Worm (Caenorhabditis elegans): ENCODE results near the gene C25H3.3.

DNA sequence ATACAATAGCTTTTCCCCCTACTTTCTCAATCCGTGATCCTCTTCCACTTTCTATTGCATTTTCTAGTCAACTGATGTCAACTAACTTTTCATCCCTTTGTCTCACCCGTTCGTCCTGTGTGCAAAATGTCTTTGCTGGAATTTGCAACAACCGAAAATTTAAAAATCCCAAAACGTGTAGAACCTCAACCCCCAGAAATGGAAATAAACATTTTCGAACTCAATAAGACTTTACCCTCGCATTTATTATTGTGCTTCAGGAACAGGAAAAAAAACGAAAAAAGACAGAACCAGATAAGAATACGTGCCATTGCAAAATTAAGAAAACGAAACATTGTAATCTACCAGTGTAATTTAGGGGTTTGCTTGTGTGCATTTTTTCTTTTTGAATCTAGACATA is 18.1 kb downstream of the C25H3.3 start:
- TF ChIP-seq snpc-4 (tag; optimal IDR thresholded peaks at IDR 0.05) (no peak), nhr-11 (tag; optimal IDR thresholded peaks at IDR 0.05) (no peak), ama-1 (optimal IDR thresholded peaks at IDR 0.05) (peak; percentile 33), elt-2 (tag; optimal IDR thresholded peaks at IDR 0.05) (peak; percentile 22), skn-1 (tag; optimal IDR thresholded peaks at IDR 0.05) (no peak)
